Worm (Caenorhabditis elegans) whole organism, L4 larva: Measurements from ENCODE around the gene kin-20.
A peak's percentile ranks its signal among the peaks of the same experiment; 100 is the strongest.

ENCODE experiments used
- D1046.2 ChIP-seq: fragments of 200-800 bp; sonication (Bioruptor generic); IDR thresholded peaks from 2 replicates; pipeline ENCODE4 v1.3.6; 2022; ENCODE audit warnings: missing genetic modification characterization, missing compliant biosample characterization
- Y48G9A.11 ChIP-seq: fragments of 200-800 bp; sonication (Bioruptor generic); IDR thresholded peaks from 2 replicates; pipeline ENCODE4 v1.3.6; 2022; ENCODE audit warnings: missing genetic modification reagents, missing genetic modification characterization, missing compliant biosample characterization
- Y5F2A.4 ChIP-seq: fragments of 200-800 bp; sonication (Bioruptor generic); optimal IDR thresholded peaks from 2 replicates; lab custom pipeline; 2018; ENCODE audit warnings: mild to moderate bottlenecking, missing genetic modification characterization, missing compliant biosample characterization
- ZK546.5 ChIP-seq, 2 experiments: sonication (generic microtip); optimal IDR thresholded peaks; 2 replicates each; lab custom pipeline; 2017; ENCODE audit warnings: missing biosample characterization in 2 of 2, missing genetic modification characterization in 2 of 2
- aha-1 ChIP-seq: fragments of 150-350 bp; peaks from one replicate; lab custom pipeline; 2014; ENCODE audit warnings: missing biosample characterization, missing genetic modification characterization
- attf-4 ChIP-seq: sonication (generic microtip); optimal IDR thresholded peaks from 3 replicates; lab custom pipeline; 2017; ENCODE audit warnings: missing biosample characterization, missing genetic modification characterization
- ceh-20 ChIP-seq: fragments of 200-800 bp; sonication (Bioruptor generic); IDR thresholded peaks from 2 replicates; pipeline ENCODE4 v1.3.6; 2022; ENCODE audit warnings: missing genetic modification reagents, missing genetic modification characterization, missing compliant biosample characterization
- ceh-44 ChIP-seq: fragments of 200-800 bp; sonication (Bioruptor generic); IDR thresholded peaks from 2 replicates; pipeline ENCODE4 v1.3.6; 2022; ENCODE audit warnings: missing genetic modification reagents, missing genetic modification characterization, missing compliant biosample characterization
- ctbp-1 ChIP-seq: fragments of 200-800 bp; sonication (Bioruptor generic); IDR thresholded peaks from 2 replicates; pipeline ENCODE4 v1.3.6; 2022; ENCODE audit warnings: missing genetic modification reagents, missing genetic modification characterization, missing compliant biosample characterization
- daf-16 ChIP-seq, 3 experiments: sonication (generic microtip); optimal IDR thresholded peaks; 2 replicates each; lab custom pipeline; 2016 to 2017; ENCODE audit warnings: missing genetic modification characterization in 3 of 3, missing genetic modification reagents in 3 of 3, mild to moderate bottlenecking in 2 of 3, missing compliant biosample characterization in 2 of 3, missing biosample characterization in 1 of 3, moderate library complexity in 1 of 3
- daf-19 ChIP-seq: fragments of 200-800 bp; sonication (Bioruptor generic); conservative IDR thresholded peaks from 2 replicates; pipeline ENCODE4 v1.3.6; 2022; ENCODE audit warnings: missing genetic modification characterization, missing compliant biosample characterization
- dmd-6 ChIP-seq: fragments of 200-800 bp; sonication (Bioruptor generic); IDR thresholded peaks from 2 replicates; pipeline ENCODE4 v1.3.6; 2022; ENCODE audit warnings: missing genetic modification reagents, missing genetic modification characterization, missing compliant biosample characterization
- dve-1 ChIP-seq: sonication (generic microtip); optimal IDR thresholded peaks from 2 replicates; lab custom pipeline; 2017; ENCODE audit warnings: antibody characterized with exemption, mild to moderate bottlenecking, missing genetic modification characterization, missing compliant biosample characterization; ENCODE audit not compliant: insufficient read depth
- fkh-10 ChIP-seq: fragments of 150-350 bp; optimal IDR thresholded peaks from 2 replicates; lab custom pipeline; 2014; ENCODE audit warnings: missing biosample characterization, missing genetic modification reagents, missing genetic modification characterization
- hlh-11 ChIP-seq: fragments of 200-800 bp; sonication (Bioruptor generic); optimal IDR thresholded peaks from 2 replicates; lab custom pipeline; 2018; ENCODE audit warnings: mild to moderate bottlenecking, missing genetic modification characterization, missing compliant biosample characterization
- hlh-30 ChIP-seq: sonication (generic microtip); optimal IDR thresholded peaks from 2 replicates; lab custom pipeline; 2017; ENCODE audit warnings: antibody characterized with exemption, mild to moderate bottlenecking, missing genetic modification characterization, missing compliant biosample characterization; ENCODE audit not compliant: insufficient read depth
- lin-39 ChIP-seq: fragments of 150-350 bp; optimal IDR thresholded peaks from 2 replicates; lab custom pipeline; 2014; ENCODE audit warnings: missing biosample characterization, missing genetic modification reagents, missing genetic modification characterization
- madf-5 ChIP-seq, 2 experiments: fragments of 200-800 bp; sonication (Bioruptor generic); IDR thresholded peaks; 2 replicates each; pipeline ENCODE4 v1.3.6; 2022; ENCODE audit warnings: missing compliant biosample characterization in 2 of 2, missing genetic modification characterization in 2 of 2
- mes-2 ChIP-seq: sonication (generic microtip); optimal IDR thresholded peaks from 2 replicates; lab custom pipeline; 2016; ENCODE audit warnings: missing genotype, mild to moderate bottlenecking, missing genetic modification characterization, missing compliant biosample characterization; ENCODE audit not compliant: poor library complexity, severe bottlenecking
- nhr-11 ChIP-seq: fragments of 150-350 bp; optimal IDR thresholded peaks from 2 replicates; lab custom pipeline; 2014; ENCODE audit warnings: missing biosample characterization, missing genetic modification characterization
- nhr-28 ChIP-seq: fragments of 150-350 bp; optimal IDR thresholded peaks from 2 replicates; lab custom pipeline; 2014; ENCODE audit warnings: missing biosample characterization, missing genetic modification characterization
- nhr-41 ChIP-seq: fragments of 200-800 bp; sonication (Bioruptor generic); IDR thresholded peaks from 2 replicates; pipeline ENCODE4 v1.3.6; 2022; ENCODE audit warnings: missing genetic modification reagents, missing genetic modification characterization, missing compliant biosample characterization
- nhr-6 ChIP-seq: fragments of 150-350 bp; optimal IDR thresholded peaks from 2 replicates; lab custom pipeline; 2014; ENCODE audit warnings: missing biosample characterization, missing genetic modification characterization
- nhr-77 ChIP-seq: fragments of 150-350 bp; optimal IDR thresholded peaks from 2 replicates; lab custom pipeline; 2014; ENCODE audit warnings: missing biosample characterization, missing genetic modification characterization
- php-3 ChIP-seq: fragments of 200-800 bp; sonication (Bioruptor generic); IDR thresholded peaks from 2 replicates; pipeline ENCODE4 v1.3.6; 2022; ENCODE audit warnings: missing genetic modification reagents, missing genetic modification characterization, missing compliant biosample characterization
- pqm-1 ChIP-seq: sonication (generic microtip); optimal IDR thresholded peaks from 2 replicates; lab custom pipeline; 2017; ENCODE audit warnings: missing biosample characterization, missing genetic modification characterization
- sdz-12 ChIP-seq: fragments of 200-800 bp; sonication (Bioruptor generic); optimal IDR thresholded peaks from 2 replicates; lab custom pipeline; 2018; ENCODE audit warnings: mild to moderate bottlenecking, missing genetic modification characterization, missing compliant biosample characterization
- spr-3 ChIP-seq: fragments of 200-800 bp; sonication (Bioruptor generic); optimal IDR thresholded peaks from 2 replicates; lab custom pipeline; 2018; ENCODE audit warnings: mild to moderate bottlenecking, missing genetic modification characterization, missing compliant biosample characterization
- tag-97 ChIP-seq: fragments of 200-800 bp; sonication (Bioruptor generic); IDR thresholded peaks from 2 replicates; pipeline ENCODE4 v1.3.6; 2022; ENCODE audit warnings: missing genetic modification characterization, missing compliant biosample characterization
- tra-1 ChIP-seq: fragments of 200-800 bp; sonication (Bioruptor generic); IDR thresholded peaks from 2 replicates; pipeline ENCODE4 v1.3.6; 2022; ENCODE audit warnings: missing genetic modification reagents, missing genetic modification characterization, missing compliant biosample characterization
- unc-62 ChIP-seq, 3 experiments: fragments of 150-350 bp in 1 of 3; sonication (generic microtip); optimal IDR thresholded peaks in 2 of 3; peaks in 1 of 3; 1 replicate in 1 of 3; 2 replicates in 2 of 3; lab custom pipeline; 2014 to 2017; ENCODE audit warnings: missing biosample characterization in 3 of 3, missing genetic modification characterization in 3 of 3, missing genetic modification reagents in 3 of 3, missing genotype in 1 of 3
- zip-11 ChIP-seq: fragments of 200-800 bp; sonication (Bioruptor generic); IDR thresholded peaks from 2 replicates; pipeline ENCODE4 v1.3.6; 2022; ENCODE audit warnings: missing genetic modification characterization, missing compliant biosample characterization
- zip-2 ChIP-seq: fragments of 150-350 bp; optimal IDR thresholded peaks from 2 replicates; lab custom pipeline; 2014; ENCODE audit warnings: missing biosample characterization, missing genetic modification characterization

Gene kin-20

ce11 chrX:15236036-15236435, 41.5 kb downstream of the kin-20 start (continued):
- TF ChIP-seq daf-19 (GFP tag; lab: Robert Waterston, UW) (no peak), ceh-44 (GFP tag; lab: Robert Waterston, UW) (peak; percentile 55; the same call in 1 of the 2 replicates), Y48G9A.11 (GFP tag; lab: Robert Waterston, UW) (peak; percentile 25; the same call in 1 of the 2 replicates), ctbp-1 (GFP tag; lab: Robert Waterston, UW) (peak; percentile 62; the same call in 1 of the 2 replicates), tag-97 (no peak), nhr-6 (no peak), mes-2 (peak; percentile 58), nhr-77 (tag; lab: Kevin White, UChicago) (no peak)

ce11 chrX:15233684-15234083, 43.9 kb downstream of the kin-20 start:
- TF ChIP-seq daf-16 (GFP tag; optimal IDR thresholded peaks at IDR 0.05; lab: Kevin White, UChicago) (no peak), daf-16 (tag; optimal IDR thresholded peaks at IDR 0.05; lab: Kevin White, UChicago) (peak; percentile 44), nhr-28 (tag; lab: Kevin White, UChicago) (peak; percentile 7), unc-62 (GFP tag; optimal IDR thresholded peaks at IDR 0.05 in 1 of 2; lab: Kevin White, UChicago) (peak in 1 of 2 experiments; percentile 46), unc-62 (tag; optimal IDR thresholded peaks at IDR 0.05; lab: Kevin White, UChicago) (no peak), spr-3 (GFP tag; lab: Kevin White, UChicago) (no peak)

ce11 chrX:15231800-15232199, 45.8 kb downstream of the kin-20 start:
- TF ChIP-seq Y5F2A.4 (GFP tag; lab: Kevin White, UChicago), result no peak
- no peak for TF ChIP-seq ZK546.5 (tag; optimal IDR thresholded peaks at IDR 0.05; lab: Kevin White, UChicago)
- no peak for TF ChIP-seq daf-19 (GFP tag; lab: Robert Waterston, UW)
- TF ChIP-seq aha-1 (tag; lab: Kevin White, UChicago), result peak; percentile 93
- TF ChIP-seq lin-39 (tag; lab: Kevin White, UChicago), result no peak
- no peak for TF ChIP-seq attf-4 (tag; lab: Kevin White, UChicago)
- peak; percentile 24 for TF ChIP-seq fkh-10 (GFP tag; lab: Kevin White, UChicago)
- TF ChIP-seq ctbp-1 (GFP tag; lab: Robert Waterston, UW), result no peak

ce11 chrX:15230394-15230968, 47.1 kb downstream of the kin-20 start, which contains the start of gene H03A11.2:
Gene H03A11.2, minus strand, starts transcription at chrX:15230645.
- no peak for TF ChIP-seq ceh-20 (GFP tag; lab: Robert Waterston, UW)
- peak; percentile 9 for TF ChIP-seq dve-1 (tag; lab: Kevin White, UChicago)
- TF ChIP-seq aha-1 (tag; lab: Kevin White, UChicago), result peak; percentile 48
- TF ChIP-seq pqm-1 (tag; lab: Kevin White, UChicago), result peak; percentile 41
- TF ChIP-seq daf-16 (GFP tag; optimal IDR thresholded peaks at IDR 0.05; lab: Kevin White, UChicago), result no peak
- peak; percentile 68 for TF ChIP-seq daf-16 (tag; optimal IDR thresholded peaks at IDR 0.05; lab: Kevin White, UChicago)
- TF ChIP-seq dmd-6, result peak; percentile 48
- peak; percentile 62 for TF ChIP-seq hlh-30 (tag; lab: Kevin White, UChicago)
- TF ChIP-seq zip-2 (tag; lab: Kevin White, UChicago), result no peak
- peak; percentile 56; the same call in 1 of the 2 replicates for TF ChIP-seq php-3
- no peak for TF ChIP-seq sdz-12 (GFP tag; lab: Kevin White, UChicago)
- no peak for TF ChIP-seq zip-11 (GFP tag; lab: Robert Waterston, UW)
- 0 out of 2 replicates have a peak, but pooled peaks have one; percentile 32 for TF ChIP-seq tra-1 (GFP tag; lab: Robert Waterston, UW)

ce11 chrX:15229174-15229573, 48.4 kb downstream of the kin-20 start:
- TF ChIP-seq nhr-41 (GFP tag; lab: Robert Waterston, UW) (no peak), zip-11 (GFP tag; lab: Robert Waterston, UW) (no peak), daf-16 (GFP tag; optimal IDR thresholded peaks at IDR 0.05; lab: Kevin White, UChicago) (no peak), daf-16 (tag; optimal IDR thresholded peaks at IDR 0.05; lab: Kevin White, UChicago) (peak; percentile 71), madf-5 (GFP tag; IDR thresholded peaks at IDR 0.05; lab: Robert Waterston, UW) (no peak), pqm-1 (tag; lab: Kevin White, UChicago) (peak; percentile 73), D1046.2 (no peak), nhr-11 (tag; lab: Kevin White, UChicago) (no peak), daf-19 (GFP tag; lab: Robert Waterston, UW) (no peak), tra-1 (GFP tag; lab: Robert Waterston, UW) (no peak), dve-1 (tag; lab: Kevin White, UChicago) (peak; percentile 16), nhr-28 (tag; lab: Kevin White, UChicago) (peak; percentile 55), fkh-10 (GFP tag; lab: Kevin White, UChicago) (no peak), hlh-11 (tag; lab: Kevin White, UChicago) (peak; percentile 4)
